Fruit fly (Drosophila melanogaster) whole organism, wandering third instar larva: ENCODE measurements around the gene CG42819.

Experiments
- br ChIP-seq: fragments of 200-800 bp; sonication (Bioruptor generic); optimal IDR thresholded peaks from 2 replicates; lab custom pipeline; 2016; ENCODE audit warnings: missing biosample characterization, missing genetic modification characterization
- brk ChIP-seq: fragments of 200-800 bp; sonication (Bioruptor generic); optimal IDR thresholded peaks from 2 replicates; lab custom pipeline; 2016; ENCODE audit warnings: missing biosample characterization, mild to moderate bottlenecking, missing genetic modification characterization
- dsf ChIP-seq: sonication (Bioruptor generic); optimal IDR thresholded peaks from 2 replicates; lab custom pipeline; 2016; ENCODE audit warnings: missing biosample characterization, missing genetic modification characterization, borderline replicate concordance
- psq ChIP-seq: fragments of 200-800 bp; sonication (Bioruptor generic); optimal IDR thresholded peaks from 3 replicates; lab custom pipeline; 2017; ENCODE audit warnings: missing biosample characterization, mild to moderate bottlenecking, missing genetic modification characterization, moderate library complexity

DNA sequence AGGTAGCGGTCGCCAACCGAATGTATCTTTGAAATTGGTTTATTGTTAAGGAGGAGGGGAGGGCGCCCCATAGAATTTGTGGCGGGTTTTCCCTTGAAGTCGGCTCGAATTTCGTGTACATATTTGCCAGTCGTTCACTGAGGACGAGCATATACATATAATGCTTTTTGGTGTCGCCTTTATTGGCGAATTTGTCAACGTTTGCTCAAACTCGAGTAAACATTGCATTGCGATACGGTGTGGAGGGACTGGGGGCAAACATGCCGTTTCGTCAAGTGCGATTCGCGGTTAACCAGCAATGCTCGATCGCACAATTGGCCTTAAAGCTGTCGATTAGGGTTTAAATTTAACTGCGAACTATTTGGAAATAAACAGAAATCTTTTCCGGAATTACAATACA lies 28.4 kb upstream of the CG42819 start:
- no peak for TF ChIP-seq dsf (GFP tag; lab: Kevin White, UChicago)
- no peak for TF ChIP-seq psq (GFP tag; lab: Kevin White, UChicago)
- no peak for TF ChIP-seq brk (GFP tag; lab: Kevin White, UChicago)
- no peak for TF ChIP-seq br (GFP tag; lab: Kevin White, UChicago)
